Worm (Caenorhabditis elegans): Measurements from ENCODE around the gene sulp-5.

DNA sequence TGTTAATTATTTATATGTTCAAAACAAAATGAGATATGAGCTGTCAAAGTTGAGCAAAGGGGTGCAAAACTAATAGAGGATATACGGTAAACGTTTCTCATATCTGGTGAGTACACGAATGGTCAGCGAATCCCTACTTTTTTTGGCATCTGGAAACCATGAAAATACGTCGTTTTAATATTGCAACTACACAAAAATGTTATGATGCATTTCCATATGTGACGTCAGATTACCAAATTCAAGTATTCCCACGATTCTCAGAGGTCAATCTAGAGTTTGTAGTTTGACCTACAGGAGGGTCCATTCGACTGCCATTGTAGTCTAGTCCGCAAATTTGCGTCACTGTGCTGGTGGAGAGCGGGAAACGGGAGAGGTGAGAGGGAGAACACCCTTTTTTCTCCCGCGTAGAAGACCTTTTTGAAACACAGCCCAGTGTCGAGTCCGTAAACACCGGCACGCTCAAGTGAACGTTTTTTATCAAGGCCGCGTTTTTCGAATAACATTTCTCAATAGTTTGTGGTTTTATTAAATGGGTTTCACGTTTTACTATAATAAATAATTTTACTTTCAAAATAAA is 16.6 kb downstream of the sulp-5 start:
- TF ChIP-seq pqm-1 (tag; optimal IDR thresholded peaks at IDR 0.05) = no peak
- TF ChIP-seq ceh-30 (tag; optimal IDR thresholded peaks at IDR 0.05) = no peak
- TF ChIP-seq pha-4 (tag; optimal IDR thresholded peaks at IDR 0.05) = no peak
- TF ChIP-seq ceh-18 (tag; optimal IDR thresholded peaks at IDR 0.05) = no peak
- no peak for TF ChIP-seq elt-4 (tag; optimal IDR thresholded peaks at IDR 0.05)
- TF ChIP-seq hlh-30 (tag; optimal IDR thresholded peaks at IDR 0.05; ENCODE audit: insufficient read depth) = no peak
- TF ChIP-seq ama-1 (optimal IDR thresholded peaks at IDR 0.05) = no peak

All from whole organism, late embryonic.